Worm (Caenorhabditis elegans) whole organism, late embryonic: ENCODE data around the gene F09E5.11.

Experiments used
- C08G9.2 ChIP-seq: sonication (generic microtip); optimal IDR thresholded peaks from 2 replicates; lab custom pipeline; 2016; ENCODE audit warnings: mild to moderate bottlenecking, missing genetic modification characterization, moderate library complexity, missing compliant biosample characterization
- ceh-9 ChIP-seq: sonication (generic microtip); optimal IDR thresholded peaks from 2 replicates; lab custom pipeline; 2016; ENCODE audit warnings: mild to moderate bottlenecking, missing genetic modification characterization, inconsistent platforms, missing compliant biosample characterization
- ets-4 ChIP-seq: sonication (generic microtip); optimal IDR thresholded peaks from 2 replicates; lab custom pipeline; 2016; ENCODE audit warnings: missing genetic modification characterization, missing compliant biosample characterization
- lin-11 ChIP-seq: fragments of 200-800 bp; sonication (Bioruptor generic); optimal IDR thresholded peaks from 2 replicates; lab custom pipeline; 2018; ENCODE audit warnings: mild to moderate bottlenecking, missing genetic modification characterization, missing compliant biosample characterization
- ref-2 ChIP-seq: sonication (generic microtip); optimal IDR thresholded peaks from 2 replicates; lab custom pipeline; 2016; ENCODE audit warnings: missing genetic modification characterization, missing compliant biosample characterization
- unc-86 ChIP-seq: sonication (generic microtip); optimal IDR thresholded peaks from 2 replicates; lab custom pipeline; 2016; ENCODE audit warnings: missing genetic modification characterization, missing compliant biosample characterization

- TF ChIP-seq ref-2 (tag; lab: Kevin White, UChicago) (no peak), C08G9.2 (tag; lab: Kevin White, UChicago) (no peak), ceh-9 (tag; lab: Kevin White, UChicago) (no peak), ets-4 (tag; lab: Kevin White, UChicago) (no peak), unc-86 (no peak), lin-11 (tag; lab: Kevin White, UChicago) (no peak)
These were observed 35.2 kb downstream of the F09E5.11 start, which contains the start of gene vhp-1 for ce11 chrII:5322732-5323326.
